Worm (Caenorhabditis elegans) whole organism, L2 larva: Measurements from ENCODE around the gene srsx-16.

Source experiments
- R02D3.7 ChIP-seq: fragments of 150-350 bp; optimal IDR thresholded peaks from 2 replicates; lab custom pipeline; 2014; ENCODE audit warnings: missing biosample characterization, missing genetic modification characterization
- ZK546.5 ChIP-seq: sonication (generic microtip); optimal IDR thresholded peaks from 2 replicates; lab custom pipeline; 2017; ENCODE audit warnings: missing biosample characterization, missing genetic modification characterization
- lin-11 ChIP-seq: fragments of 150-350 bp; sonication (generic microtip); optimal IDR thresholded peaks from 2 replicates; lab custom pipeline; 2014; ENCODE audit warnings: missing biosample characterization, missing genetic modification characterization, inconsistent platforms, mixed read lengths
- lin-13 ChIP-seq: fragments of 150-350 bp; optimal IDR thresholded peaks from 2 replicates; lab custom pipeline; 2014; ENCODE audit warnings: missing biosample characterization, missing genetic modification reagents, missing genetic modification characterization
- lin-39 ChIP-seq: fragments of 150-350 bp; optimal IDR thresholded peaks from 2 replicates; lab custom pipeline; 2014; ENCODE audit warnings: missing biosample characterization, missing genetic modification reagents, missing genetic modification characterization
- mbf-1 ChIP-seq: sonication (generic microtip); optimal IDR thresholded peaks from 2 replicates; lab custom pipeline; 2017; ENCODE audit warnings: missing biosample characterization, missing genetic modification characterization
- nhr-10 ChIP-seq: sonication (generic microtip); optimal IDR thresholded peaks from 2 replicates; lab custom pipeline; 2017; ENCODE audit warnings: missing biosample characterization, missing genetic modification characterization
- nhr-11 ChIP-seq: fragments of 150-350 bp; optimal IDR thresholded peaks from 2 replicates; lab custom pipeline; 2014; ENCODE audit warnings: missing biosample characterization, missing genetic modification characterization
- nhr-77 ChIP-seq: fragments of 150-350 bp; optimal IDR thresholded peaks from 2 replicates; lab custom pipeline; 2014; ENCODE audit warnings: missing biosample characterization, missing genetic modification characterization
- sma-9 ChIP-seq, 2 experiments: fragments of 150-350 bp in 1 of 2; sonication (generic microtip) in 1 of 2; optimal IDR thresholded peaks; 2 replicates each; lab custom pipeline; 2014 to 2016; ENCODE audit warnings: missing genetic modification characterization in 2 of 2, mild to moderate bottlenecking in 1 of 2, missing biosample characterization in 1 of 2, missing compliant biosample characterization in 1 of 2, missing genetic modification reagents in 1 of 2, moderate library complexity in 1 of 2
- unc-39 ChIP-seq: fragments of 150-350 bp; optimal IDR thresholded peaks from 2 replicates; lab custom pipeline; 2014; ENCODE audit warnings: missing biosample characterization, missing genetic modification characterization
- unc-62 ChIP-seq: fragments of 150-350 bp; optimal IDR thresholded peaks from 2 replicates; lab custom pipeline; 2014; ENCODE audit warnings: missing biosample characterization, missing genetic modification reagents, missing genetic modification characterization
- ztf-4 ChIP-seq: fragments of 150-350 bp; optimal IDR thresholded peaks from 2 replicates; lab custom pipeline; 2014; ENCODE audit warnings: missing biosample characterization, missing genetic modification characterization

- TF ChIP-seq lin-13: no peak
- TF ChIP-seq nhr-77 (tag; lab: Kevin White, UChicago): no peak
- no peak for TF ChIP-seq R02D3.7 (tag; lab: Kevin White, UChicago)
- no peak for TF ChIP-seq nhr-11 (tag; lab: Kevin White, UChicago)
- no peak for TF ChIP-seq unc-39 (tag; lab: Kevin White, UChicago)
- no peak for TF ChIP-seq lin-39
- peak; percentile 81 for TF ChIP-seq ztf-4
- TF ChIP-seq sma-9 (GFP tag; optimal IDR thresholded peaks at IDR 0.05; lab: Kevin White, UChicago): peak; percentile 94
- TF ChIP-seq sma-9 (tag; optimal IDR thresholded peaks at IDR 0.05; lab: Kevin White, UChicago): no peak
- TF ChIP-seq unc-62 (GFP tag; lab: Kevin White, UChicago): no peak
- TF ChIP-seq mbf-1 (tag; lab: Kevin White, UChicago): no peak
- no peak for TF ChIP-seq ZK546.5 (tag; lab: Kevin White, UChicago)
- TF ChIP-seq nhr-10 (tag; lab: Kevin White, UChicago): no peak
- peak; percentile 61 for TF ChIP-seq lin-11 (tag; lab: Kevin White, UChicago)
These were observed 15.1 kb downstream of the srsx-16 start for ce11 chrIV:5604465-5604864.
